Fruit fly (Drosophila melanogaster): ENCODE results near the gene CG4789.

DNA sequence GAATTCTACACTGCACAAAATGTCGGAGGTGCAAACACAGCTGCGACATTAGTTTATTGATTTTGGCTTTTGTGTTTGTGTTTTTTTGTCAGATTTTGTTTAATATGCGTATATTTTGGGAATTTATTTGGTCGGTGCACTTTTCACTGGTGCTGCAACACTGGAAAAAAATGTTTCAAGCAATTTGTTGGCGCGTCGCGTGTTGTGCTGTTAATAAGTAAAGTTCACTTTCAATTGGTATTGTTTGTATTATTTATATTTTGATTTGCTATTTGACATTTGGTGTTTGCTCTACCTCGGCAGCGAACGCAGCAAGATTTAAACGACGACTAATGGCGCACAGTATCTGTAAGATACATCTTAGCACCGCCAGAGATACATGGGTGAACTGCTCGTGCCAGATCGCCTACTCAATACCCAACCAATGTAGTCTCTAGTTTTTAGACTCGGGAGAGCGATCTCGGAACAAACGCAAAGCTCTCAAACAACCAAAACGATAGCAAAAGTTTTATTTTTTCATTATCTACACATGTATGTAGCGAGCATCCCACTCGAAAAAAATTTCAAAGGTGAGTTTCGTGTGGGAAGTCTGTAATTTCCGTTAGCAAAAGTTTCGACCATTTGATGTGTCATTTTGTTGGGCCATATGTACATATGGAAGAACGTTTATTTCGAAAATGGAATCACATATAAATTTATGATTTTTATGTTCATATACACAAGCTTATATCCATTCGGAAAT is 18.4 kb upstream of the CG4789 start:
- TF ChIP-seq cg (GFP tag; optimal IDR thresholded peaks at IDR 0.05), result no peak
- TF ChIP-seq unc-4 (GFP tag; IDR thresholded peaks at IDR 0.05; ENCODE audit: partially characterized antibody), result no peak
- TF ChIP-seq ase (GFP tag; IDR thresholded peaks at IDR 0.05), result peak; percentile 30; the same call in 1 of the 3 replicates
- peak; percentile 34 for TF ChIP-seq onecut (GFP tag; IDR thresholded peaks at IDR 0.05)
- TF ChIP-seq Dll (GFP tag; IDR thresholded peaks at IDR 0.05; ENCODE audit: partially characterized antibody), result no peak
- no peak for TF ChIP-seq CG14860 (GFP tag; IDR thresholded peaks at IDR 0.05; ENCODE audit: partially characterized antibody)
- peak; percentile 56 for TF ChIP-seq az2 (GFP tag; optimal IDR thresholded peaks at IDR 0.05)
- TF ChIP-seq CG15479 (GFP tag; optimal IDR thresholded peaks at IDR 0.05), result no peak

All from whole organism, embryonic.